Fruit fly (Drosophila melanogaster) S2 (cell line): ENCODE results near the gene Rsph3.

Source experiments
- CG8478 ChIP-seq: fragments of >200 bp; optimal IDR thresholded peaks from 2 replicates; lab custom pipeline; 2018
- CTCF ChIP-seq, 2 experiments: fragments of >200 bp; optimal IDR thresholded peaks; 2 replicates each; lab custom pipeline; 2018

DNA sequence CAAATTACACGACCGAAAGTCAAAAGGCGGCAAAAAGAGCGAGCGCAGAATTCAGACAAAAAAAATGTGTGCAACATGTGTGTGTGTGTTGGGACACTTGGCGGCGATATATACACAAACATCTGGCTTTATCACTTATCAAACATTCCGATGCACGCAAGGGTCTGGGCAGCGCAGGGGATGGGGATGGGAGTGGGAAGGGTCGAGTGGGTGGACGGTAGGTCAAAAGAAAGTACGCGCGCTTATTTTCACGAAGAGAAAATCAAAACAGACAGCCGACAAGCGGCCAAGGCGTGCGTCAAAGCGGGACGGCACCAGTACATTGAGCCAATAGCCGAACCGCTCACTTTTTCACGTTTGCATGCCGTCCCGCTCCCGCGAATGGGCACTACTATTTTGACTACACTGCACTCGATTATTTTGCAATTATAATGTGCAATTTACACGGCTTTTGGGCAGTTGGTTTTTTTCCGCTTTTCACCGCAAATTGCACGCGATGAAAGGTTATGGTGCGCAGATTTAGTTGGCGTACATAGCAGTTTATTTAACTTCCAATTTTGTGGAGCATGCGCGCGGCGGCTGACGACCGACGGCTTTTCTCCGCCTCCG, 20.8 kb downstream of the Rsph3 start:
- TF ChIP-seq CTCF (optimal IDR thresholded peaks at IDR 0.05; lab: Kevin White, UChicago) (peak; percentile 32 to 60), CG8478 (lab: Kevin White, UChicago) (peak; percentile 0)
